Worm (Caenorhabditis elegans) whole organism, mixed stage, embryonic: ENCODE measurements around the gene dpy-18.
A peak's percentile ranks its signal among the peaks of the same experiment; 100 is the strongest.

ENCODE experiments used
- M03D4.4 ChIP-seq: sonication (generic microtip); optimal IDR thresholded peaks from 2 replicates; lab custom pipeline; 2017; ENCODE audit warnings: mild to moderate bottlenecking, missing genetic modification characterization, missing compliant biosample characterization
- blmp-1 ChIP-seq: fragments of 150-350 bp; optimal IDR thresholded peaks from 2 replicates; lab custom pipeline; 2014; ENCODE audit warnings: missing biosample characterization, missing genetic modification characterization
- ceh-39 ChIP-seq: fragments of 150-350 bp; optimal IDR thresholded peaks from 2 replicates; lab custom pipeline; 2014; ENCODE audit warnings: missing biosample characterization, missing genetic modification characterization
- ces-1 ChIP-seq: fragments of 150-350 bp; optimal IDR thresholded peaks from 2 replicates; lab custom pipeline; 2014; ENCODE audit warnings: missing biosample characterization, missing genetic modification reagents, missing genetic modification characterization
- cnd-1 ChIP-seq: fragments of 200-800 bp; sonication (Bioruptor generic); optimal IDR thresholded peaks from 2 replicates; lab custom pipeline; 2018; ENCODE audit warnings: mild to moderate bottlenecking, missing genetic modification characterization, missing compliant biosample characterization
- drap-1 ChIP-seq: fragments of 200-800 bp; sonication (Bioruptor generic); optimal IDR thresholded peaks from 3 replicates; lab custom pipeline; 2018; ENCODE audit warnings: mild to moderate bottlenecking, missing genetic modification characterization, missing compliant biosample characterization
- elt-1 ChIP-seq: sonication (generic microtip); optimal IDR thresholded peaks from 2 replicates; lab custom pipeline; 2017; ENCODE audit warnings: missing genetic modification characterization, mild to moderate bottlenecking, missing compliant biosample characterization, antibody characterized with exemption, moderate library complexity, borderline replicate concordance; ENCODE audit not compliant: insufficient read depth
- elt-3 ChIP-seq: fragments of 150-350 bp; optimal IDR thresholded peaks from 2 replicates; lab custom pipeline; 2014; ENCODE audit warnings: missing biosample characterization, missing genetic modification characterization
- flh-1 ChIP-seq: fragments of 200-800 bp; sonication (Bioruptor generic); optimal IDR thresholded peaks from 2 replicates; lab custom pipeline; 2018; ENCODE audit warnings: mild to moderate bottlenecking, missing genetic modification characterization, moderate library complexity, missing compliant biosample characterization
- ham-2 ChIP-seq: fragments of 200-800 bp; sonication (Bioruptor generic); optimal IDR thresholded peaks from 2 replicates; lab custom pipeline; 2018; ENCODE audit warnings: mild to moderate bottlenecking, missing genetic modification characterization, missing compliant biosample characterization
- hlh-1 ChIP-seq: fragments of 150-350 bp; optimal IDR thresholded peaks from 2 replicates; lab custom pipeline; 2014; ENCODE audit warnings: missing biosample characterization, missing genetic modification reagents, missing genetic modification characterization
- lin-13 ChIP-seq: fragments of 150-350 bp; optimal IDR thresholded peaks from 2 replicates; lab custom pipeline; 2014; ENCODE audit warnings: missing biosample characterization, missing genetic modification characterization
- lin-32 ChIP-seq: fragments of 200-800 bp; sonication (Bioruptor generic); optimal IDR thresholded peaks from 2 replicates; lab custom pipeline; 2018; ENCODE audit warnings: mild to moderate bottlenecking, missing genetic modification characterization, missing compliant biosample characterization
- lsy-2 ChIP-seq: fragments of 150-350 bp; optimal IDR thresholded peaks from 2 replicates; lab custom pipeline; 2014; ENCODE audit warnings: missing biosample characterization, missing genetic modification characterization
- mab-5 ChIP-seq: fragments of 150-350 bp; optimal IDR thresholded peaks from 2 replicates; lab custom pipeline; 2014; ENCODE audit warnings: missing biosample characterization, missing genetic modification characterization
- mep-1 ChIP-seq: fragments of 150-350 bp; optimal IDR thresholded peaks from 2 replicates; lab custom pipeline; 2017; ENCODE audit warnings: missing biosample characterization, missing genetic modification reagents, missing genetic modification characterization, inconsistent platforms
- nhr-12 ChIP-seq: fragments of 150-350 bp; optimal IDR thresholded peaks from 2 replicates; lab custom pipeline; 2014; ENCODE audit warnings: missing biosample characterization, missing genetic modification characterization
- nhr-2 ChIP-seq: fragments of 150-350 bp; optimal IDR thresholded peaks from 2 replicates; lab custom pipeline; 2014; ENCODE audit warnings: missing biosample characterization, missing genetic modification characterization
- nhr-237 ChIP-seq: fragments of 150-350 bp; optimal IDR thresholded peaks from 2 replicates; lab custom pipeline; 2014; ENCODE audit warnings: missing biosample characterization, missing genetic modification characterization
- nhr-28 ChIP-seq: fragments of 150-350 bp; optimal IDR thresholded peaks from 2 replicates; lab custom pipeline; 2014; ENCODE audit warnings: missing biosample characterization, missing genetic modification characterization
- nhr-76 ChIP-seq: sonication (generic microtip); optimal IDR thresholded peaks from 2 replicates; lab custom pipeline; 2017; ENCODE audit warnings: missing biosample characterization, missing genetic modification characterization
- pha-4 ChIP-seq: fragments of 150-350 bp; optimal IDR thresholded peaks from 2 replicates; lab custom pipeline; 2018; ENCODE audit warnings: missing biosample characterization, missing genetic modification reagents, missing genetic modification characterization
- sem-2 ChIP-seq: fragments of 200-800 bp; sonication (Bioruptor generic); optimal IDR thresholded peaks from 2 replicates; lab custom pipeline; 2018; ENCODE audit warnings: mild to moderate bottlenecking, missing genetic modification characterization, missing compliant biosample characterization
- sptf-1 ChIP-seq: sonication (generic microtip); optimal IDR thresholded peaks from 2 replicates; lab custom pipeline; 2017; ENCODE audit warnings: mild to moderate bottlenecking, missing genetic modification characterization, moderate library complexity, missing compliant biosample characterization
- tbx-8 ChIP-seq: fragments of 200-800 bp; sonication (Bioruptor generic); optimal IDR thresholded peaks from 2 replicates; lab custom pipeline; 2018; ENCODE audit warnings: mild to moderate bottlenecking, missing genetic modification characterization, moderate library complexity, missing compliant biosample characterization
- unc-120 ChIP-seq: sonication (generic microtip); optimal IDR thresholded peaks from 2 replicates; lab custom pipeline; 2017; ENCODE audit warnings: missing genetic modification characterization, missing compliant biosample characterization; ENCODE audit not compliant: poor library complexity, severe bottlenecking
- unc-39 ChIP-seq: fragments of 150-350 bp; optimal IDR thresholded peaks from 2 replicates; lab custom pipeline; 2014; ENCODE audit warnings: missing biosample characterization, missing genetic modification characterization
- unc-62 ChIP-seq: fragments of 150-350 bp; optimal IDR thresholded peaks from 2 replicates; lab custom pipeline; 2014; ENCODE audit warnings: missing biosample characterization, missing genetic modification reagents, missing genetic modification characterization
- zip-8 ChIP-seq: fragments of 150-350 bp; optimal IDR thresholded peaks from 2 replicates; lab custom pipeline; 2014; ENCODE audit warnings: missing biosample characterization, missing genetic modification characterization
- ztf-11 ChIP-seq: fragments of 150-350 bp; optimal IDR thresholded peaks from 2 replicates; lab custom pipeline; 2014; ENCODE audit warnings: missing biosample characterization, missing genetic modification characterization

The dpy-18 gene

DNA sequence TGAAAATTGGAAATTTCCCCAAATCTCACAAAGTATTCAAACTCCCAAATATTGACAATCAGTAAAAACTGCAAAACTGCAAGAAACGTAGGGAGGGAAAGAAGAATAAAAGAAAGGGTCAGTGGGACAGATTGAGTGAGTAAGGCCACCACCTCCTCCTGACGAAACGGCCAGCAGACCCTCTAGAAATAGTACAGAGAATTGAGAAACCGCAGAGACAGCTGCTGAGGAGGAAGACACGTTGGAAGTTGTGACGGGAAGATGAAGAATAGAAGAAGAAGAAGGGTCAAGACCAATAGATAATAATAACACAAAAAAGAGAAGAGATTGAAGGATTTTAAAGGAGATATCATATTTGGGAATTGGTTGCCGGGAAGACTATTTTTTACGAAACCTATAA, 2.8 kb upstream of the dpy-18 start:
- no peak for TF ChIP-seq unc-39 (tag; lab: Kevin White, UChicago)
- peak; percentile 22 for TF ChIP-seq M03D4.4 (tag; lab: Kevin White, UChicago)
- no peak for TF ChIP-seq ceh-39 (tag; lab: Kevin White, UChicago)
- TF ChIP-seq drap-1 (GFP tag; lab: Kevin White, UChicago), result no peak
- TF ChIP-seq hlh-1 (tag; lab: Kevin White, UChicago), result peak; percentile 91

ce11 chrIII:11378910-11379309, 1.1 kb upstream of the dpy-18 start:
- no peak for TF ChIP-seq mep-1 (tag; lab: Kevin White, UChicago)

DNA sequence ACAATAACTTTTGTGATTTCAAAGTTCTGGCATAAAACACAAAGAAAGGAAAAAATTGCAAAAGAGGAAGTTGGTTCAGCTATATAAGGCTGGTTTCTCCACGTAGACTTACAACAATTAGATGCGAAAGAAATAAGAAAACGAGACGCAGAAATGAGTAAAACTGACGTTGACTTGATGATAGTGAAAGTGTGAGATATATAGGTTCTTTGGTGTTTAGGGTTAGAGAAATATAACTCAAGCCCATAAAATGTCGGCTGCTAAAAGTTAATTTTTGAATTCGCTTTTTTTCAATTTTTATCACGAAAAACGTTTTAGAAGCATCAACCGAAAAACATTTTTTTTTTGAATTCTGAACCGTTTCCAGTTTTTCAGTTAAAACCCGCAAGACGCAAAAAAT, 670 bp upstream of the dpy-18 start:
- no peak for TF ChIP-seq unc-62
- TF ChIP-seq nhr-12 (tag; lab: Kevin White, UChicago), result no peak
- TF ChIP-seq lsy-2 (tag; lab: Kevin White, UChicago), result no peak
- TF ChIP-seq sptf-1 (tag; lab: Kevin White, UChicago), result no peak
- no peak for TF ChIP-seq drap-1 (GFP tag; lab: Kevin White, UChicago)
- TF ChIP-seq flh-1, result no peak
- TF ChIP-seq ztf-11, result no peak
- no peak for TF ChIP-seq zip-8
- no peak for TF ChIP-seq tbx-8 (GFP tag; lab: Kevin White, UChicago)
- no peak for TF ChIP-seq hlh-1 (tag; lab: Kevin White, UChicago)
- no peak for TF ChIP-seq ham-2
- no peak for TF ChIP-seq unc-39 (tag; lab: Kevin White, UChicago)

DNA sequence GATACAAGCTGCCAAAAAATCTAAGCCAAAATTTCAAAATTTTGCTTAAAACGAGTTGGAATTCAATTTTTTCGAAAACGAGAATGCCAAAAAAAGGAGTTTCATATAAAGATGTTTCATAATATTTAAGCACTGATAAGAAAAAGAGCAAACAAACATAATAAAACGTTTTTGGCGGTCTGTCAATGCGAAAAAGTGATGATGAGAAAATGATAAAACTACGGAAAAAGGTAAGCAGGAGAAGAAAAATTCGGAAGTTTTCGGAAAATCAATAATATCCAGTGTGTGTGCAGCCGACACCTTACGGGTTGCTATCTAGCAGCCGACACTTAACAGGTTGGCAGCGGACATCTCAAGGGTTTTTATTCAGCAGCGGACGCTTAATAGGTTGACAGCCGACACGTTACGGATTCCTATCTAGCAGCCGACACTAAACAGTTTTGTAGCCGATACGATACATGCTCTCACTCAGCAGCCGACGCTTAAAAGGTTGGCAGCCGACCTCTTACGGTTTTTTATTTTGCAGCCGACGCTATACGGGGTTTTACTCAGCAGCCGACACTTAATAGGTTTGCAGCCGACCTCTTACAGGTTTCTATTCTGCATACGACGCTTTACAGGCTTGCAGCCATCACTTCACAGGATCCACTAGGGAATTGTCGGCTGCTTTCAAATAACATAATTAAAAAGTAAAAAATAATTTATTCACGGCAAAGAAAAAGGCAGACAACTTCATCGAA, 5.4 kb downstream of the dpy-18 start:
- TF ChIP-seq cnd-1 (tag; lab: Kevin White, UChicago) (no peak), pha-4 (tag; lab: Kevin White, UChicago) (no peak), ztf-11 (no peak), unc-39 (tag; lab: Kevin White, UChicago) (no peak), ceh-39 (tag; lab: Kevin White, UChicago) (no peak), lin-13 (tag; lab: Kevin White, UChicago) (no peak), mab-5 (no peak), elt-3 (tag; lab: Kevin White, UChicago) (no peak), blmp-1 (tag; lab: Kevin White, UChicago) (no peak), ces-1 (no peak), nhr-28 (tag; lab: Kevin White, UChicago) (no peak), M03D4.4 (tag; lab: Kevin White, UChicago) (no peak), lin-32 (GFP tag; lab: Kevin White, UChicago) (no peak), lsy-2 (tag; lab: Kevin White, UChicago) (no peak), nhr-237 (tag; lab: Kevin White, UChicago) (no peak), nhr-12 (tag; lab: Kevin White, UChicago) (no peak), unc-120 (tag; lab: Kevin White, UChicago) (no peak)

DNA sequence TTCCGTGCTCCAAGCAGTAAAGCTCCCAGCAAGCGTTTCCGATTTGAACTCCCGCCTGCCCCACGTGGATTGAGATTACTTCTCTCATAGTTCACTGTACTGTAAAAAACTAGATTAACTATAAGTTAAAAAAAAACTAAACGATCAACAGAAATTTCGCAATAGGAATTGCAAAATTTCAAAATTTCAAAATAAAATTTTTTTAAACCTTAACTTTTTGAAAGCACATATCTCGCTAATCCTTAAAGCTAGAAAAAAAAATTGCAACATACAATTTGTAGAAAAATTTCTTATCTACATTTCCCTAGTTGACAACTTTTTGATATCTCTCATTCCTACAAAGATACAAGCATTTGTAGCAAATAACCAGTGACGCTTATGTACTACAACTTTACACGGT, 6.1 kb downstream of the dpy-18 start, which contains the start of gene tba-7:
TSS of gene tba-7 (minus strand) at position 101 of the 400 bp plus-strand sequence.
- TF ChIP-seq nhr-76 (no peak), nhr-237 (tag; lab: Kevin White, UChicago) (no peak), lin-13 (tag; lab: Kevin White, UChicago) (no peak), unc-39 (tag; lab: Kevin White, UChicago) (no peak), pha-4 (tag; lab: Kevin White, UChicago) (no peak), flh-1 (no peak), nhr-2 (tag; lab: Kevin White, UChicago) (no peak), unc-120 (tag; lab: Kevin White, UChicago) (no peak), mab-5 (no peak), sem-2 (GFP tag; lab: Kevin White, UChicago) (no peak), mep-1 (tag; lab: Kevin White, UChicago) (no peak), zip-8 (no peak), lin-32 (GFP tag; lab: Kevin White, UChicago) (no peak), ces-1 (no peak), tbx-8 (GFP tag; lab: Kevin White, UChicago) (no peak), drap-1 (GFP tag; lab: Kevin White, UChicago) (no peak), M03D4.4 (tag; lab: Kevin White, UChicago) (no peak), lsy-2 (tag; lab: Kevin White, UChicago) (no peak), ceh-39 (tag; lab: Kevin White, UChicago) (no peak), elt-1 (no peak)
